Worm (Caenorhabditis elegans) whole organism, late embryonic: ENCODE data around the gene VM106R.1.
A peak's percentile ranks its signal among the peaks of the same experiment; 100 is the strongest.

ENCODE experiments used
- ceh-24 ChIP-seq: sonication (generic microtip); optimal IDR thresholded peaks from 2 replicates; lab custom pipeline; 2016; ENCODE audit warnings: mild to moderate bottlenecking, missing genetic modification characterization, missing compliant biosample characterization
- elt-2 ChIP-seq: sonication (generic microtip); optimal IDR thresholded peaks from 2 replicates; lab custom pipeline; 2016; ENCODE audit warnings: missing genetic modification reagents, missing genetic modification characterization, missing compliant biosample characterization
- mec-3 ChIP-seq: sonication (generic microtip); optimal IDR thresholded peaks from 2 replicates; lab custom pipeline; 2016; ENCODE audit warnings: borderline replicate concordance, missing genetic modification characterization, missing compliant biosample characterization
- tbx-2 ChIP-seq: sonication (generic microtip); optimal IDR thresholded peaks from 2 replicates; lab custom pipeline; 2016; ENCODE audit warnings: missing genetic modification characterization, missing compliant biosample characterization

- TF ChIP-seq mec-3 (tag; lab: Kevin White, UChicago) (no peak), ceh-24 (no peak), elt-2 (tag; lab: Kevin White, UChicago) (peak; percentile 32), tbx-2 (tag; lab: Kevin White, UChicago) (peak; percentile 34)
These were observed 30.5 kb downstream of the VM106R.1 start, which contains the start of gene npp-19 for ce11 chrII:10798429-10798893.
